Worm (Caenorhabditis elegans) whole organism, young adult: ENCODE data around the gene C26F1.1.

Source experiments
- B0035.1 ChIP-seq: sonication (generic microtip); optimal IDR thresholded peaks from 2 replicates; lab custom pipeline; 2016; ENCODE audit warnings: missing genetic modification characterization, mild to moderate bottlenecking, missing compliant biosample characterization, missing genotype, missing genetic modification reagents
- Y67H2A.10 ChIP-seq: fragments of 200-800 bp; sonication (Bioruptor generic); conservative IDR thresholded peaks from 2 replicates; pipeline ENCODE4 v1.3.6; 2022; ENCODE audit warnings: missing genetic modification reagents, missing genetic modification characterization, missing compliant biosample characterization
- egl-44 ChIP-seq: fragments of 200-800 bp; sonication (Bioruptor generic); IDR thresholded peaks from 2 replicates; pipeline ENCODE4 v1.3.6; 2022; ENCODE audit warnings: missing genetic modification reagents, missing genetic modification characterization, missing compliant biosample characterization
- nhr-179 ChIP-seq: sonication (generic microtip); optimal IDR thresholded peaks from 2 replicates; lab custom pipeline; 2016; ENCODE audit warnings: mild to moderate bottlenecking, missing genetic modification characterization, missing compliant biosample characterization
- pbrm-1 ChIP-seq: fragments of 200-800 bp; sonication (Bioruptor generic); IDR thresholded peaks from 2 replicates; pipeline ENCODE4 v1.3.6; 2022; ENCODE audit warnings: missing genetic modification reagents, missing genetic modification characterization, missing compliant biosample characterization
- sdz-38 ChIP-seq: sonication (generic microtip); optimal IDR thresholded peaks from 2 replicates; lab custom pipeline; 2016; ENCODE audit warnings: missing genotype, missing genetic modification characterization, missing compliant biosample characterization
- ztf-25 ChIP-seq: fragments of 200-800 bp; sonication (Bioruptor generic); IDR thresholded peaks from 2 replicates; pipeline ENCODE4 v1.3.6; 2022; ENCODE audit warnings: missing genetic modification reagents, missing genetic modification characterization, missing compliant biosample characterization

DNA sequence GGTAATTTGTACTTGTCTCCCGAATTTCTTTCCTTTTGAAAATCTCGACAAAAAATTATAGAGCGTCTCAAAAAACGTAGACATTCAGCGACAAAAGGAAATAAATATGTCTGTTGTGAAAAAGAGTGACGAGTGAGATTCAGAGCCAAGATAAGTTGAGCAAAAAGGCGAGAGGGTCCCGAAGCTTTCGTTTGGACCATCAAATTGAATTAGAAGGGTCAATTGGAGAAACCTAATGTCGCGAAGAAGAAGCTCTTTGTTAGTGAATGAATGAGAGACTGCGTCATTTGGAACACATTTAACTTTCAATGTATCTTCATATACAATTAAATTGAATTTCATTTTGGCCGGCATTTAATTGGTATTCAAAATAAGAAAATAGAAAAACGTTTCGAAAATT lies 31.3 kb downstream of the C26F1.1 start:
- TF ChIP-seq nhr-179 (tag; lab: Kevin White, UChicago), result no peak
- no peak for TF ChIP-seq sdz-38 (tag; lab: Kevin White, UChicago)
- no peak for TF ChIP-seq ztf-25 (GFP tag; lab: Robert Waterston, UW)
- no peak for TF ChIP-seq egl-44
- TF ChIP-seq pbrm-1 (GFP tag; lab: Robert Waterston, UW), result no peak
- no peak for TF ChIP-seq B0035.1 (tag; lab: Kevin White, UChicago)
- TF ChIP-seq Y67H2A.10 (GFP tag; lab: Robert Waterston, UW), result no peak
